Fruit fly (Drosophila melanogaster): Measurements from ENCODE around the gene Ccm3.

DNA sequence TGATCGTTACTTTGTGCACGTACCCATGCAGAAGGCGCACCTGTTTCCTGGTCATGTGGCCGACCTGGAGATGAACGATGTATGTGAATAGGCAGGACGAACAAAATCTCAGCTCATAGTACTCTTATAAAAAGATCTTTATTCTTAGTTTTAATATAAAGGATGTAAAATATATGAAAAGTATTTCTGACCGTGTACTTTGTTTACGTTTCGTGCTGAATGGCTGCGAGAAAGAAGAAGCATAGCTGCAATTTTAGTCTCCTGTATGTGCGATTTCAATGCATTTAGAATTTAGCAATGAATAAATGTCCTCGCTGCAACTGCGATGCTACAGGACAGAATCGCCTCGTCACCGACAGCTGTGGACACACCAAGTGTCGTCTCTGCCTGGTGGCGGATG, 23.9 kb upstream of the Ccm3 start, which contains the start of the genes CG42726 and CG42727:
- TF ChIP-seq Max (GFP tag; optimal IDR thresholded peaks at IDR 0.05) (no peak), CG13287 (GFP tag; IDR thresholded peaks at IDR 0.05; ENCODE audit: partially characterized antibody) (no peak; the same call in 1 of the 2 replicates), CG10274 (GFP tag; optimal IDR thresholded peaks at IDR 0.05) (no peak), Sin3A (optimal IDR thresholded peaks at IDR 0.05) (no peak), CG3281 (GFP tag; optimal IDR thresholded peaks at IDR 0.05) (peak; percentile 39), sob (GFP tag; IDR thresholded peaks at IDR 0.05) (0 out of 2 replicates have a peak, but pooled peaks have one; percentile 42), CoRest (tag; optimal IDR thresholded peaks at IDR 0.05) (peak; percentile 22), CG9727 (GFP tag; optimal IDR thresholded peaks at IDR 0.05) (peak; percentile 8), hb (GFP tag; IDR thresholded peaks at IDR 0.05; ENCODE audit: partially characterized antibody) (no peak), CG10209 (GFP tag; optimal IDR thresholded peaks at IDR 0.05) (no peak), gfzf (GFP tag; optimal IDR thresholded peaks at IDR 0.05) (no peak), CG7786 (GFP tag; optimal IDR thresholded peaks at IDR 0.05) (no peak)
